Worm (Caenorhabditis elegans) whole organism, late embryonic: ENCODE data around the gene gpr-1.

Experiments
- C08G9.2 ChIP-seq: sonication (generic microtip); optimal IDR thresholded peaks from 2 replicates; lab custom pipeline; 2016; ENCODE audit warnings: mild to moderate bottlenecking, missing genetic modification characterization, moderate library complexity, missing compliant biosample characterization
- C38D4.7 ChIP-seq: fragments of 200-800 bp; sonication (Bioruptor generic); optimal IDR thresholded peaks from 2 replicates; lab custom pipeline; 2018; ENCODE audit warnings: mild to moderate bottlenecking, missing genetic modification characterization, moderate library complexity, missing compliant biosample characterization
- F13H6.1 ChIP-seq: sonication (generic microtip); optimal IDR thresholded peaks from 2 replicates; lab custom pipeline; 2016; ENCODE audit warnings: missing genetic modification characterization, missing compliant biosample characterization
- K09A11.1 ChIP-seq: sonication (generic microtip); optimal IDR thresholded peaks from 2 replicates; lab custom pipeline; 2017; ENCODE audit warnings: antibody characterized with exemption, mild to moderate bottlenecking, missing genetic modification characterization, missing compliant biosample characterization; ENCODE audit not compliant: insufficient read depth
- T23F11.4 ChIP-seq: fragments of 200-800 bp; sonication (Bioruptor generic); optimal IDR thresholded peaks from 2 replicates; lab custom pipeline; 2018; ENCODE audit warnings: mild to moderate bottlenecking, missing genetic modification characterization, missing compliant biosample characterization
- Y22D7AL.16 ChIP-seq: sonication (generic microtip); optimal IDR thresholded peaks from 2 replicates; lab custom pipeline; 2016; ENCODE audit warnings: missing genetic modification characterization, missing compliant biosample characterization
- ahr-1 ChIP-seq: sonication (generic microtip); optimal IDR thresholded peaks from 2 replicates; lab custom pipeline; 2016; ENCODE audit warnings: missing genetic modification characterization, missing compliant biosample characterization
- ceh-2 ChIP-seq: sonication (generic microtip); optimal IDR thresholded peaks from 2 replicates; lab custom pipeline; 2016; ENCODE audit warnings: missing genotype, missing genetic modification characterization, missing compliant biosample characterization
- ceh-22 ChIP-seq: sonication (generic microtip); optimal IDR thresholded peaks from 2 replicates; lab custom pipeline; 2017; ENCODE audit warnings: missing biosample characterization, missing genetic modification characterization
- ceh-24 ChIP-seq: sonication (generic microtip); optimal IDR thresholded peaks from 2 replicates; lab custom pipeline; 2016; ENCODE audit warnings: mild to moderate bottlenecking, missing genetic modification characterization, missing compliant biosample characterization
- ceh-30 ChIP-seq: fragments of 150-350 bp; optimal IDR thresholded peaks from 2 replicates; lab custom pipeline; 2014; ENCODE audit warnings: missing biosample characterization, missing genetic modification characterization
- ceh-31 ChIP-seq: sonication (generic microtip); optimal IDR thresholded peaks from 2 replicates; lab custom pipeline; 2016; ENCODE audit warnings: missing genetic modification characterization, missing compliant biosample characterization
- ceh-34 ChIP-seq: sonication (generic microtip); optimal IDR thresholded peaks from 2 replicates; lab custom pipeline; 2016; ENCODE audit warnings: mild to moderate bottlenecking, missing genetic modification characterization, missing compliant biosample characterization
- ceh-45 ChIP-seq: fragments of 200-800 bp; sonication (Bioruptor generic); IDR thresholded peaks from 2 replicates; pipeline ENCODE4 v1.3.6; 2022; ENCODE audit warnings: missing genetic modification reagents, missing genetic modification characterization, missing compliant biosample characterization
- ceh-48 ChIP-seq: sonication (generic microtip); optimal IDR thresholded peaks from 2 replicates; lab custom pipeline; 2016; ENCODE audit warnings: missing genetic modification characterization, inconsistent platforms, missing compliant biosample characterization
- ceh-6 ChIP-seq: fragments of 200-800 bp; sonication (Bioruptor generic); optimal IDR thresholded peaks from 2 replicates; lab custom pipeline; 2018; ENCODE audit warnings: mild to moderate bottlenecking, missing genetic modification characterization, missing compliant biosample characterization
- che-1 ChIP-seq: sonication (generic microtip); optimal IDR thresholded peaks from 2 replicates; lab custom pipeline; 2016; ENCODE audit warnings: mild to moderate bottlenecking, missing genetic modification characterization, missing compliant biosample characterization
- dve-1 ChIP-seq: sonication (generic microtip); optimal IDR thresholded peaks from 2 replicates; lab custom pipeline; 2017; ENCODE audit warnings: antibody characterized with exemption, mild to moderate bottlenecking, missing genetic modification characterization, missing compliant biosample characterization
- elt-4 ChIP-seq: sonication (generic microtip); optimal IDR thresholded peaks from 2 replicates; lab custom pipeline; 2016; ENCODE audit warnings: missing genetic modification characterization, missing compliant biosample characterization
- ets-4 ChIP-seq: sonication (generic microtip); optimal IDR thresholded peaks from 2 replicates; lab custom pipeline; 2016; ENCODE audit warnings: missing genetic modification characterization, missing compliant biosample characterization
- eyg-1 ChIP-seq: sonication (generic microtip); optimal IDR thresholded peaks from 2 replicates; lab custom pipeline; 2016; ENCODE audit warnings: missing genotype, missing genetic modification characterization, missing compliant biosample characterization
- fax-1 ChIP-seq: sonication (generic microtip); optimal IDR thresholded peaks from 2 replicates; lab custom pipeline; 2016; ENCODE audit warnings: missing genotype, missing genetic modification characterization, missing compliant biosample characterization
- fkh-10 ChIP-seq: fragments of 150-350 bp; optimal IDR thresholded peaks from 2 replicates; lab custom pipeline; 2014; ENCODE audit warnings: missing biosample characterization, missing genetic modification reagents, missing genetic modification characterization
- fkh-6 ChIP-seq: sonication (generic microtip); optimal IDR thresholded peaks from 2 replicates; lab custom pipeline; 2016; ENCODE audit warnings: missing genetic modification characterization, missing compliant biosample characterization
- gmeb-2 ChIP-seq: sonication (generic microtip); optimal IDR thresholded peaks from 2 replicates; lab custom pipeline; 2016; ENCODE audit warnings: missing genetic modification characterization, inconsistent platforms, missing compliant biosample characterization
- hlh-13 ChIP-seq: fragments of 200-800 bp; sonication (Bioruptor generic); optimal IDR thresholded peaks from 2 replicates; lab custom pipeline; 2018; ENCODE audit warnings: mild to moderate bottlenecking, missing genetic modification characterization, missing compliant biosample characterization
- hlh-15 ChIP-seq: sonication (generic microtip); optimal IDR thresholded peaks from 2 replicates; lab custom pipeline; 2016; ENCODE audit warnings: missing genetic modification characterization, missing compliant biosample characterization
- hlh-6 ChIP-seq: sonication (generic microtip); optimal IDR thresholded peaks from 2 replicates; lab custom pipeline; 2016; ENCODE audit warnings: missing genotype, missing genetic modification characterization, missing compliant biosample characterization
- hlh-8 ChIP-seq: sonication (generic microtip); optimal IDR thresholded peaks from 2 replicates; lab custom pipeline; 2016; ENCODE audit warnings: missing genotype, missing genetic modification characterization, missing compliant biosample characterization
- lim-6 ChIP-seq: sonication (generic microtip); optimal IDR thresholded peaks from 2 replicates; lab custom pipeline; 2016; ENCODE audit warnings: missing genetic modification characterization, missing compliant biosample characterization
- lin-11 ChIP-seq: fragments of 200-800 bp; sonication (Bioruptor generic); optimal IDR thresholded peaks from 2 replicates; lab custom pipeline; 2018; ENCODE audit warnings: mild to moderate bottlenecking, missing genetic modification characterization, missing compliant biosample characterization
- mec-3 ChIP-seq: sonication (generic microtip); optimal IDR thresholded peaks from 2 replicates; lab custom pipeline; 2016; ENCODE audit warnings: borderline replicate concordance, missing genetic modification characterization, missing compliant biosample characterization
- nhr-11 ChIP-seq: fragments of 150-350 bp; optimal IDR thresholded peaks from 2 replicates; lab custom pipeline; 2014; ENCODE audit warnings: missing biosample characterization, missing genetic modification characterization
- nhr-232 ChIP-seq: sonication (generic microtip); optimal IDR thresholded peaks from 2 replicates; lab custom pipeline; 2016; ENCODE audit warnings: missing genetic modification characterization, missing compliant biosample characterization
- npax-4 ChIP-seq: sonication (generic microtip); optimal IDR thresholded peaks from 2 replicates; lab custom pipeline; 2016; ENCODE audit warnings: missing genetic modification characterization, missing compliant biosample characterization
- odd-2 ChIP-seq: sonication (generic microtip); optimal IDR thresholded peaks from 2 replicates; lab custom pipeline; 2017; ENCODE audit warnings: antibody characterized with exemption, mild to moderate bottlenecking, missing genetic modification characterization, missing compliant biosample characterization
- pag-3 ChIP-seq: sonication (generic microtip); optimal IDR thresholded peaks from 2 replicates; lab custom pipeline; 2016; ENCODE audit warnings: missing compliant biosample characterization, missing genetic modification characterization, borderline replicate concordance
- pat-9 ChIP-seq: fragments of 200-800 bp; sonication (Bioruptor generic); optimal IDR thresholded peaks from 2 replicates; lab custom pipeline; 2018; ENCODE audit warnings: mild to moderate bottlenecking, missing genetic modification characterization, moderate library complexity, missing compliant biosample characterization
- pax-1 ChIP-seq: fragments of 150-350 bp; optimal IDR thresholded peaks from 2 replicates; lab custom pipeline; 2014; ENCODE audit warnings: missing biosample characterization, missing genetic modification characterization
- pha-2 ChIP-seq: sonication (generic microtip); optimal IDR thresholded peaks from 2 replicates; lab custom pipeline; 2017; ENCODE audit warnings: mild to moderate bottlenecking, missing genetic modification characterization, missing compliant biosample characterization
- pros-1 ChIP-seq: fragments of 150-350 bp; optimal IDR thresholded peaks from 2 replicates; lab custom pipeline; 2014; ENCODE audit warnings: missing biosample characterization, missing genetic modification reagents, missing genetic modification characterization
- ref-2 ChIP-seq: sonication (generic microtip); optimal IDR thresholded peaks from 2 replicates; lab custom pipeline; 2016; ENCODE audit warnings: missing genetic modification characterization, missing compliant biosample characterization
- rnt-1 ChIP-seq: sonication (generic microtip); optimal IDR thresholded peaks from 2 replicates; lab custom pipeline; 2016; ENCODE audit warnings: missing genetic modification characterization, missing compliant biosample characterization
- sdc-2 ChIP-seq: sonication (generic microtip); optimal IDR thresholded peaks from 2 replicates; lab custom pipeline; 2016; ENCODE audit warnings: missing genotype, missing genetic modification characterization, missing compliant biosample characterization
- sox-2 ChIP-seq: fragments of 200-800 bp; sonication (Bioruptor generic); IDR thresholded peaks from 2 replicates; pipeline ENCODE4 v1.3.6; 2022; ENCODE audit warnings: missing genetic modification reagents, missing genetic modification characterization, missing compliant biosample characterization
- sox-4 ChIP-seq: sonication (generic microtip); optimal IDR thresholded peaks from 2 replicates; lab custom pipeline; 2017; ENCODE audit warnings: mild to moderate bottlenecking, missing genetic modification characterization, inconsistent platforms, missing compliant biosample characterization
- tbx-2 ChIP-seq: sonication (generic microtip); optimal IDR thresholded peaks from 2 replicates; lab custom pipeline; 2016; ENCODE audit warnings: missing genetic modification characterization, missing compliant biosample characterization
- tbx-7 ChIP-seq: sonication (generic microtip); optimal IDR thresholded peaks from 2 replicates; lab custom pipeline; 2016; ENCODE audit warnings: missing genotype, missing genetic modification characterization, missing compliant biosample characterization
- ttx-3 ChIP-seq: sonication (generic microtip); optimal IDR thresholded peaks from 2 replicates; lab custom pipeline; 2016; ENCODE audit warnings: missing genetic modification reagents, missing genetic modification characterization, missing compliant biosample characterization
- unc-3 ChIP-seq, 2 experiments: fragments of 200-800 bp in 1 of 2; sonication (Bioruptor generic) in 1 of 2; sonication (generic microtip) in 1 of 2; conservative IDR thresholded peaks in 1 of 2; optimal IDR thresholded peaks in 1 of 2; 2 replicates each; pipeline versions ENCODE4 v1.3.6 to Lab custom; 2016 to 2022; ENCODE audit warnings: missing compliant biosample characterization in 2 of 2, missing genetic modification characterization in 2 of 2, missing genetic modification reagents in 1 of 2
- unc-86 ChIP-seq: sonication (generic microtip); optimal IDR thresholded peaks from 2 replicates; lab custom pipeline; 2016; ENCODE audit warnings: missing genetic modification characterization, missing compliant biosample characterization
- ztf-16 ChIP-seq: sonication (generic microtip); optimal IDR thresholded peaks from 2 replicates; lab custom pipeline; 2017; ENCODE audit warnings: missing genetic modification characterization, missing compliant biosample characterization

Gene gpr-1

ce11 chrIII:8650235-8650817, 21.6 kb downstream of the gpr-1 start, which contains the start of gene flp-23:
Gene flp-23, plus strand, starts transcription at chrIII:8650767.
- TF ChIP-seq pros-1 = no peak
- TF ChIP-seq odd-2 (tag; lab: Kevin White, UChicago) = no peak
- TF ChIP-seq F13H6.1 = no peak
- TF ChIP-seq lim-6 (tag; lab: Kevin White, UChicago) = no peak
- TF ChIP-seq ztf-16 = peak; percentile 53
- peak; percentile 33 for TF ChIP-seq rnt-1
- TF ChIP-seq nhr-232 (tag; lab: Kevin White, UChicago) = peak; percentile 69
- TF ChIP-seq ceh-45 (GFP tag; lab: Robert Waterston, UW) = no peak
- TF ChIP-seq sdc-2 (tag; lab: Kevin White, UChicago) = peak; percentile 53
- TF ChIP-seq sox-4 (tag; lab: Kevin White, UChicago) = peak; percentile 66
- peak; percentile 60 for TF ChIP-seq ceh-48 (tag; lab: Kevin White, UChicago)
- TF ChIP-seq K09A11.1 (tag; lab: Kevin White, UChicago) = peak; percentile 56
- TF ChIP-seq ceh-34 (tag; lab: Kevin White, UChicago) = peak; percentile 65
- peak; percentile 78 for TF ChIP-seq gmeb-2 (tag; lab: Kevin White, UChicago)
- TF ChIP-seq dve-1 (tag; lab: Kevin White, UChicago) = peak; percentile 62
- TF ChIP-seq pax-1 (tag; lab: Kevin White, UChicago) = no peak
- TF ChIP-seq sox-2 (GFP tag; lab: Robert Waterston, UW) = peak; percentile 53
- TF ChIP-seq ceh-2 (tag; lab: Kevin White, UChicago) = peak; percentile 41
- TF ChIP-seq fkh-6 (tag; lab: Kevin White, UChicago) = peak; percentile 68
- no peak for TF ChIP-seq nhr-11 (tag; lab: Kevin White, UChicago)
- TF ChIP-seq T23F11.4 (GFP tag; lab: Kevin White, UChicago) = peak; percentile 51
- TF ChIP-seq unc-3 (GFP tag; conservative IDR thresholded peaks at IDR 0.05; lab: Robert Waterston, UW) = peak; percentile 65; the same call in 1 of the 2 replicates
- TF ChIP-seq unc-3 (tag; optimal IDR thresholded peaks at IDR 0.05; lab: Kevin White, UChicago) = peak; percentile 23
- peak; percentile 74 for TF ChIP-seq pha-2 (tag; lab: Kevin White, UChicago)
- TF ChIP-seq eyg-1 (tag; lab: Kevin White, UChicago) = peak; percentile 54
- TF ChIP-seq mec-3 (tag; lab: Kevin White, UChicago) = no peak
- TF ChIP-seq ceh-24 = peak; percentile 10
- TF ChIP-seq che-1 (tag; lab: Kevin White, UChicago) = peak; percentile 79
- peak; percentile 70 for TF ChIP-seq tbx-2 (tag; lab: Kevin White, UChicago)
- peak; percentile 29 for TF ChIP-seq hlh-15 (tag; lab: Kevin White, UChicago)
- peak; percentile 60 for TF ChIP-seq fax-1
- no peak for TF ChIP-seq hlh-8 (tag; lab: Kevin White, UChicago)
- no peak for TF ChIP-seq ceh-22
- TF ChIP-seq ets-4 (tag; lab: Kevin White, UChicago) = peak; percentile 6
- TF ChIP-seq lin-11 (tag; lab: Kevin White, UChicago) = peak; percentile 66
- peak; percentile 60 for TF ChIP-seq hlh-6 (tag; lab: Kevin White, UChicago)
- no peak for TF ChIP-seq fkh-10 (GFP tag; lab: Kevin White, UChicago)
- TF ChIP-seq pat-9 (tag; lab: Kevin White, UChicago) = peak; percentile 44
- TF ChIP-seq npax-4 = peak; percentile 60
- TF ChIP-seq Y22D7AL.16 (tag; lab: Kevin White, UChicago) = peak; percentile 27
- TF ChIP-seq ceh-31 = peak; percentile 57
- TF ChIP-seq ref-2 (tag; lab: Kevin White, UChicago) = peak; percentile 58
- no peak for TF ChIP-seq ceh-30 (tag; lab: Kevin White, UChicago)
- peak; percentile 39 for TF ChIP-seq C08G9.2 (tag; lab: Kevin White, UChicago)
- peak; percentile 57 for TF ChIP-seq ttx-3 (tag; lab: Kevin White, UChicago)
- peak; percentile 16 for TF ChIP-seq tbx-7 (tag; lab: Kevin White, UChicago)
- TF ChIP-seq elt-4 (tag; lab: Kevin White, UChicago) = no peak
- no peak for TF ChIP-seq hlh-13 (GFP tag; lab: Kevin White, UChicago)
- peak; percentile 59 for TF ChIP-seq ceh-6
- no peak for TF ChIP-seq ahr-1 (tag; lab: Kevin White, UChicago)
- peak; percentile 63 for TF ChIP-seq unc-86 (tag; lab: Kevin White, UChicago)
- peak; percentile 54 for TF ChIP-seq C38D4.7 (GFP tag; lab: Kevin White, UChicago)
- no peak for TF ChIP-seq pag-3 (tag; lab: Kevin White, UChicago)
